Fruit fly (Drosophila melanogaster): ENCODE measurements around the gene CG3568.

CG3568 gene

DNA sequence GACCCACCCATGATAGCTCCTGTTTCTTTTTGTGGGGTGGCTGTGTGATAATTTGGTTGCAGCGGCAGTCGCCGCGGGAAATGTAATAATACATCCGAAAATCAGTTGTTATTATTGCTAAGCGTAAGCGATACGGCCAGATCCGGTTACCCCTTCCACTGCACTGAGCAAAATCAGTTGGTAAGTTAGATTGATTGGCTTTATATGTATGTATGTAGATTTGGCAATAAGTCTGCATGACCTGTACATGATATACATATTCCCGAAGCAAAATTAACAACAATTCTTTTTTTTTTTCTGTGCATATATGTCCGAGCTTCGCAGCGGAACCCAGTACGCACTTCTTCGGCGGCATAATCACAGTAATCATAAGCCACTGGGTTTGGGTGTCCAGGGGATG is 44.2 kb upstream of the CG3568 start (continued):
- TF ChIP-seq Sry-δ (GFP tag; optimal IDR thresholded peaks at IDR 0.05) (no peak), jing (GFP tag; optimal IDR thresholded peaks at IDR 0.05) (peak; percentile 4), bab2 (GFP tag; optimal IDR thresholded peaks at IDR 0.05) (peak; percentile 57), lbe (GFP tag; optimal IDR thresholded peaks at IDR 0.05) (no peak), HmgZ (tag; optimal IDR thresholded peaks at IDR 0.05) (no peak), kni (GFP tag; optimal IDR thresholded peaks at IDR 0.05) (no peak), lov (optimal IDR thresholded peaks at IDR 0.05) (no peak), lov (GFP tag; IDR thresholded peaks at IDR 0.05) (0 out of 3 replicates have a peak, but pooled peaks have one; percentile 43), dysf (GFP tag; IDR thresholded peaks at IDR 0.05) (0 out of 3 replicates have a peak, but pooled peaks have one; percentile 4), nerfin-1 (tag; optimal IDR thresholded peaks at IDR 0.05) (peak; percentile 49), CG32532 (GFP tag; IDR thresholded peaks at IDR 0.05) (peak; percentile 16; the same call in 1 of the 2 replicates), maf-S (GFP tag; optimal IDR thresholded peaks at IDR 0.05) (peak; percentile 15), yki (optimal IDR thresholded peaks at IDR 0.05) (no peak), dpn (GFP tag; optimal IDR thresholded peaks at IDR 0.05) (peak in 1 of 2 experiments; percentile 37), CG17359 (tag; optimal IDR thresholded peaks at IDR 0.05) (peak; percentile 42), Dip3 (GFP tag; optimal IDR thresholded peaks at IDR 0.05) (no peak), gem (tag; optimal IDR thresholded peaks at IDR 0.05) (peak; percentile 63), CG6854 (GFP tag; optimal IDR thresholded peaks at IDR 0.05) (no peak), Trl (optimal IDR thresholded peaks at IDR 0.05) (no peak), Trl (GFP tag; optimal IDR thresholded peaks at IDR 0.05) (peak; percentile 35), CG14965 (GFP tag; optimal IDR thresholded peaks at IDR 0.05; ENCODE audit: borderline replicate concordance) (peak; percentile 7), sc (optimal IDR thresholded peaks at IDR 0.05) (no peak), sc (GFP tag; optimal IDR thresholded peaks at IDR 0.05) (peak; percentile 25), CG14710 (tag; optimal IDR thresholded peaks at IDR 0.05) (peak; percentile 42), CG7963 (GFP tag; IDR thresholded peaks at IDR 0.05; ENCODE audit: partially characterized antibody) (no peak), pros (GFP tag; optimal IDR thresholded peaks at IDR 0.05) (peak; percentile 48), D (optimal IDR thresholded peaks at IDR 0.05) (no peak), D (GFP tag; optimal IDR thresholded peaks at IDR 0.05) (peak; percentile 58), Doc3 (GFP tag; IDR thresholded peaks at IDR 0.05; ENCODE audit: partially characterized antibody) (no peak), az2 (GFP tag; optimal IDR thresholded peaks at IDR 0.05) (peak; percentile 43), CG2202 (tag; optimal IDR thresholded peaks at IDR 0.05) (peak; percentile 7), Side (GFP tag; optimal IDR thresholded peaks at IDR 0.05) (peak; percentile 30), slbo (GFP tag; IDR thresholded peaks at IDR 0.05) (peak; percentile 34; the same call in 1 of the 2 replicates), croc (GFP tag; conservative IDR thresholded peaks at IDR 0.05) (no peak; the same call in 2 of the 3 replicates), nau (GFP tag; optimal IDR thresholded peaks at IDR 0.05) (no peak), z (GFP tag; IDR thresholded peaks at IDR 0.05) (no peak), Xrp1 (GFP tag; IDR thresholded peaks at IDR 0.05) (peak; percentile 68), unpg (GFP tag; optimal IDR thresholded peaks at IDR 0.05) (peak; percentile 44), CG34422 (GFP tag; IDR thresholded peaks at IDR 0.05) (peak; percentile 32; the same call in 1 of the 3 replicates), CG8924 (tag; optimal IDR thresholded peaks at IDR 0.05) (peak; percentile 12), Sox102F (GFP tag; optimal IDR thresholded peaks at IDR 0.05) (peak; percentile 46), CG3407 (GFP tag; optimal IDR thresholded peaks at IDR 0.05) (peak; percentile 23), CG6272 (GFP tag; IDR thresholded peaks at IDR 0.05) (0 out of 2 replicates have a peak, but pooled peaks have one; percentile 4), hkb (optimal IDR thresholded peaks at IDR 0.05) (no peak), hkb (GFP tag; IDR thresholded peaks at IDR 0.05) (peak; percentile 44; the same call in 1 of the 2 replicates), Chrac-16 (GFP tag; optimal IDR thresholded peaks at IDR 0.05) (peak; percentile 32), CG10979 (tag; optimal IDR thresholded peaks at IDR 0.05) (peak; percentile 65), CG2712 (tag; optimal IDR thresholded peaks at IDR 0.05) (peak; percentile 58), CG3838 (GFP tag; optimal IDR thresholded peaks at IDR 0.05) (no peak), HLH4C (GFP tag; IDR thresholded peaks at IDR 0.05; ENCODE audit: partially characterized antibody) (no peak), pzg (GFP tag; optimal IDR thresholded peaks at IDR 0.05) (no peak), eyg (GFP tag; optimal IDR thresholded peaks at IDR 0.05) (no peak)
